Worm (Caenorhabditis elegans): Measurements from ENCODE around the gene ins-4.

DNA sequence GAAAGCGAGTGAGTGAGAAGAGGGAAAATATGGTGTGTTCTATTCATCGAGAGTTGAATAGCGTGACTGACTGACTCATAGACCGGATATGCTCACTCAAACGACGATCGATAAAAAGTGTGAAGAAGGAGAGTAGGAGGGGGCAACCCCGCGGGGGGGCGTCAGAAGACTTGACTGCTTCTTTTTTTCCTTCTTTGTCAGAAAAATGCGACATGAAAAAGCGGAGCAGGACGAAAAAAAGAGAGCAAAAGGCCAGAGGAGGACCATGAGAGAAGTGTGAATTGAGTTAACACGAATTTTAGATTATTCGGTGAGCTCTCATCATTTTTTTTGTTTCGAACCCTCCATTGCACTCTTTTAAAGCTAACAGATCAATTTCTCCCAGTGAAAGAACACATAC, 33.8 kb upstream of the ins-4 start:
- no peak for TF ChIP-seq flt-1 (GFP tag; IDR thresholded peaks at IDR 0.05)
- no peak for TF ChIP-seq tab-1 (GFP tag; IDR thresholded peaks at IDR 0.05)
